Worm (Caenorhabditis elegans): ENCODE data around the gene srz-24.

DNA sequence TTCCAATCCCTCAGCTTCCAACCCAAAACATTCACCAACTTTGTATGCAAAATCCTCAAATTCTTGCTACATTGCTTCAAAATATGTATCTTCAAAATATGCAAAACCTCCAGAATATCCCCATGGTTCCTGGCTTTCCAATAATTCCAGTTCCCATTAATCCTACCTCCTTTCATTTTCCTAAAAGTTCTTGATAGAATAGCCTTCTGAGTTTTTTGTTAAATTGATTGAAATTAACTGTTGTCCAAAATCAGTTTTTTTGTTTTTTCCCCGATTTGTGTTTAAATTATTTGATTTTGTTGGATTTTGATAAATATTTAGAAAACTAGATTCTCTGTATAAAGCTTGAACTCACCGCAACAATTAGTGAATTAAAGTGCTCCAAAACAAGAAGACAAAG lies 24.2 kb upstream of the srz-24 start:
- TF ChIP-seq nhr-12 (tag; optimal IDR thresholded peaks at IDR 0.05) (no peak), nhr-47 (tag; optimal IDR thresholded peaks at IDR 0.05) (no peak), nhr-90 (tag; optimal IDR thresholded peaks at IDR 0.05; ENCODE audit: poor library complexity) (no peak), zag-1 (tag; optimal IDR thresholded peaks at IDR 0.05) (no peak), unc-62 (GFP tag; optimal IDR thresholded peaks at IDR 0.05) (no peak), pqm-1 (tag; optimal IDR thresholded peaks at IDR 0.05) (no peak), fos-1 (tag; optimal IDR thresholded peaks at IDR 0.05) (no peak)
